Worm (Caenorhabditis elegans) whole organism, L1 larva: Measurements from ENCODE around the gene F18A11.2.

Source experiments
- C16A3.4 ChIP-seq: fragments of 150-350 bp; optimal IDR thresholded peaks from 2 replicates; lab custom pipeline; 2014; ENCODE audit warnings: missing biosample characterization, missing genetic modification characterization
- C34B4.2 ChIP-seq: sonication (generic microtip); optimal IDR thresholded peaks from 2 replicates; lab custom pipeline; 2017; ENCODE audit warnings: mild to moderate bottlenecking, missing genetic modification characterization, missing compliant biosample characterization
- F16B12.6 ChIP-seq: fragments of 150-350 bp; optimal IDR thresholded peaks from 2 replicates; lab custom pipeline; 2014; ENCODE audit warnings: missing biosample characterization, missing genetic modification characterization
- aly-2 ChIP-seq: fragments of 150-350 bp; optimal IDR thresholded peaks from 2 replicates; lab custom pipeline; 2014; ENCODE audit warnings: missing biosample characterization, missing genetic modification characterization
- blmp-1 ChIP-seq: fragments of 150-350 bp; optimal IDR thresholded peaks from 2 replicates; lab custom pipeline; 2014; ENCODE audit warnings: missing biosample characterization, missing genetic modification characterization
- ceh-8 ChIP-seq: fragments of 200-800 bp; sonication (Bioruptor generic); optimal IDR thresholded peaks from 2 replicates; lab custom pipeline; 2018; ENCODE audit warnings: mild to moderate bottlenecking, missing genetic modification characterization, moderate library complexity, missing compliant biosample characterization
- ceh-82 ChIP-seq, 3 experiments: fragments of 150-350 bp in 1 of 3; sonication (generic microtip) in 2 of 3; optimal IDR thresholded peaks; 2 replicates each; lab custom pipeline; 2014 to 2017; ENCODE audit warnings: missing biosample characterization in 3 of 3, missing genetic modification characterization in 3 of 3
- ceh-88 ChIP-seq: fragments of 200-800 bp; sonication (Bioruptor generic); IDR thresholded peaks from 2 replicates; pipeline ENCODE4 v1.3.6; 2022; ENCODE audit warnings: missing genetic modification characterization, missing compliant biosample characterization
- dpl-1 ChIP-seq, 3 experiments: fragments of 150-350 bp in 2 of 3; sonication (generic microtip) in 1 of 3; optimal IDR thresholded peaks; 2 replicates each; lab custom pipeline; 2014 to 2017; ENCODE audit warnings: missing biosample characterization in 3 of 3, missing genetic modification characterization in 3 of 3, missing genetic modification reagents in 3 of 3
- efl-1 ChIP-seq, 4 experiments: fragments of 150-350 bp; optimal IDR thresholded peaks in 3 of 4; peaks in 1 of 4; 1 replicate in 1 of 4; 2 replicates in 3 of 4; lab custom pipeline; 2014; ENCODE audit warnings: missing biosample characterization in 2 of 4, missing genetic modification characterization in 2 of 4, missing genetic modification reagents in 2 of 4
- efl-3 ChIP-seq: fragments of 200-800 bp; sonication (Bioruptor generic); optimal IDR thresholded peaks from 2 replicates; lab custom pipeline; 2018; ENCODE audit warnings: mild to moderate bottlenecking, missing genetic modification characterization, missing compliant biosample characterization
- elt-2 ChIP-seq: sonication (generic microtip); optimal IDR thresholded peaks from 2 replicates; lab custom pipeline; 2016; ENCODE audit warnings: missing genetic modification characterization, mild to moderate bottlenecking, inconsistent platforms, missing compliant biosample characterization, missing genetic modification reagents
- elt-3 ChIP-seq, 6 experiments: fragments of 150-350 bp in 1 of 6; sonication (generic microtip); optimal IDR thresholded peaks; 2 replicates each; lab custom pipeline; 2017 to 2018; ENCODE audit warnings: missing biosample characterization in 6 of 6, missing genetic modification characterization in 6 of 6, inconsistent platforms in 1 of 6
- fkh-4 ChIP-seq: sonication (generic microtip); optimal IDR thresholded peaks from 2 replicates; lab custom pipeline; 2016; ENCODE audit warnings: missing compliant biosample characterization, missing genetic modification characterization, borderline replicate concordance
- irx-1 ChIP-seq: sonication (generic microtip); optimal IDR thresholded peaks from 2 replicates; lab custom pipeline; 2016; ENCODE audit warnings: missing genetic modification characterization, missing compliant biosample characterization
- isw-1 ChIP-seq: fragments of 200-800 bp; sonication (Bioruptor generic); IDR thresholded peaks from 2 replicates; pipeline ENCODE4 v1.3.6; 2022; ENCODE audit warnings: missing genetic modification characterization, missing compliant biosample characterization
- lin-13 ChIP-seq: fragments of 150-350 bp; optimal IDR thresholded peaks from 2 replicates; lab custom pipeline; 2014; ENCODE audit warnings: missing biosample characterization, missing genetic modification reagents, missing genetic modification characterization
- lin-35 ChIP-seq, 2 experiments: fragments of 150-350 bp; optimal IDR thresholded peaks; 2 replicates each; lab custom pipeline; 2014; ENCODE audit warnings: missing biosample characterization in 2 of 2, missing genetic modification characterization in 2 of 2, missing genetic modification reagents in 2 of 2
- lin-39 ChIP-seq: fragments of 150-350 bp; optimal IDR thresholded peaks from 2 replicates; lab custom pipeline; 2014; ENCODE audit warnings: missing biosample characterization, missing genetic modification reagents, missing genetic modification characterization
- mdl-1 ChIP-seq, 2 experiments: fragments of 150-350 bp; optimal IDR thresholded peaks; 2 replicates each; lab custom pipeline; 2014 to 2017; ENCODE audit warnings: missing biosample characterization in 2 of 2, missing genetic modification characterization in 2 of 2, inconsistent platforms in 1 of 2
- mef-2 ChIP-seq: fragments of 150-350 bp; optimal IDR thresholded peaks from 2 replicates; lab custom pipeline; 2014; ENCODE audit warnings: missing biosample characterization, missing genetic modification characterization
- nhr-11 ChIP-seq: fragments of 150-350 bp; optimal IDR thresholded peaks from 2 replicates; lab custom pipeline; 2014; ENCODE audit warnings: missing biosample characterization, missing genetic modification characterization
- nhr-12 ChIP-seq: sonication (generic microtip); optimal IDR thresholded peaks from 2 replicates; lab custom pipeline; 2017; ENCODE audit warnings: missing biosample characterization, missing genetic modification characterization
- nhr-20 ChIP-seq: sonication (generic microtip); optimal IDR thresholded peaks from 2 replicates; lab custom pipeline; 2016; ENCODE audit warnings: mild to moderate bottlenecking, missing genetic modification characterization, missing compliant biosample characterization
- nhr-28 ChIP-seq: fragments of 150-350 bp; optimal IDR thresholded peaks from 2 replicates; lab custom pipeline; 2014; ENCODE audit warnings: missing biosample characterization, missing genetic modification characterization
- nhr-47 ChIP-seq: sonication (generic microtip); optimal IDR thresholded peaks from 2 replicates; lab custom pipeline; 2016; ENCODE audit warnings: mild to moderate bottlenecking, missing genetic modification characterization, moderate library complexity, missing compliant biosample characterization
- nhr-76 ChIP-seq: sonication (generic microtip); optimal IDR thresholded peaks from 2 replicates; lab custom pipeline; 2017; ENCODE audit warnings: missing biosample characterization, missing genetic modification characterization
- nhr-85 ChIP-seq: sonication (generic microtip); peaks from one replicate; lab custom pipeline; 2016; ENCODE audit warnings: missing genetic modification characterization, inconsistent platforms, missing compliant biosample characterization
- pag-3 ChIP-seq: sonication (generic microtip); optimal IDR thresholded peaks from 2 replicates; lab custom pipeline; 2017; ENCODE audit warnings: missing genetic modification characterization, mild to moderate bottlenecking, missing compliant biosample characterization, antibody characterized with exemption, borderline replicate concordance; ENCODE audit not compliant: insufficient read depth
- pax-3 ChIP-seq: fragments of 200-800 bp; sonication (Bioruptor generic); optimal IDR thresholded peaks from 2 replicates; lab custom pipeline; 2018; ENCODE audit warnings: mild to moderate bottlenecking, missing genetic modification characterization, moderate library complexity, missing compliant biosample characterization
- sox-4 ChIP-seq: sonication (generic microtip); optimal IDR thresholded peaks from 2 replicates; lab custom pipeline; 2016; ENCODE audit warnings: missing genetic modification characterization, missing compliant biosample characterization
- sptf-1 ChIP-seq: fragments of 150-350 bp; optimal IDR thresholded peaks from 2 replicates; lab custom pipeline; 2014; ENCODE audit warnings: missing biosample characterization, missing genetic modification characterization
- sup-37 ChIP-seq: fragments of 200-800 bp; sonication (Bioruptor generic); optimal IDR thresholded peaks from 2 replicates; lab custom pipeline; 2018; ENCODE audit warnings: mild to moderate bottlenecking, missing genetic modification characterization, missing compliant biosample characterization
- swsn-7 ChIP-seq: sonication (generic microtip); optimal IDR thresholded peaks from 2 replicates; lab custom pipeline; 2016; ENCODE audit warnings: missing genetic modification characterization, missing compliant biosample characterization
- tbx-2 ChIP-seq: sonication (generic microtip); optimal IDR thresholded peaks from 2 replicates; lab custom pipeline; 2016; ENCODE audit warnings: missing genetic modification characterization, missing compliant biosample characterization
- unc-30 ChIP-seq: sonication (generic microtip); optimal IDR thresholded peaks from 2 replicates; lab custom pipeline; 2017; ENCODE audit warnings: missing biosample characterization, missing genetic modification characterization
- unc-62 ChIP-seq: fragments of 150-350 bp; optimal IDR thresholded peaks from 2 replicates; lab custom pipeline; 2014; ENCODE audit warnings: missing biosample characterization, missing genetic modification reagents, missing genetic modification characterization
- vab-15 ChIP-seq: sonication (generic microtip); optimal IDR thresholded peaks from 2 replicates; lab custom pipeline; 2017; ENCODE audit warnings: missing genotype, mild to moderate bottlenecking, missing genetic modification characterization, missing compliant biosample characterization
- zip-4 ChIP-seq: fragments of 200-800 bp; sonication (Bioruptor generic); optimal IDR thresholded peaks from 2 replicates; lab custom pipeline; 2018; ENCODE audit warnings: mild to moderate bottlenecking, missing genetic modification characterization, moderate library complexity, missing compliant biosample characterization
- ztf-4 ChIP-seq: fragments of 150-350 bp; optimal IDR thresholded peaks from 2 replicates; lab custom pipeline; 2014; ENCODE audit warnings: missing biosample characterization, missing genetic modification characterization

F18A11.2 gene

DNA sequence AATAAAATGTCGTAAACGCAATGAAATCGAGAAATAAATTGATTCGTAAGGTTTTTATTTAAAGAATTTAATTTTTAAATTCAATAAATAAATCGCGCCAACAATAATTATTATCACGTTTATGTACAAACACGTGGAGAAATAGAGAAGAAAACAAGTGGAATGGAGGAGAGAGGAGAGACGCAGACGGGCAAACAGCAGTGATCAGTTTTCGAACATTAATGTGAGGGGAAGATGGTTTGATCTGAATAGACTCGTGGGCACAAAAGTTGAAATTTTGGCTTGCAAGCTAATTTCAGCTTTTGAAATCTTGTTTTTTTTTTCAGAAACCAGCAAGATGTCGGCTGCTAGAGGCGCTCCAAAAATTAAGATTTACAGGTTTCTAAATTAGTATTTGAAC, 35.2 kb upstream of the F18A11.2 start, which contains the start of gene hphd-1 (continued):
- TF ChIP-seq swsn-7 = peak; percentile 29
- TF ChIP-seq C34B4.2 (tag; lab: Kevin White, UChicago) = no peak
- peak; percentile 34 for TF ChIP-seq efl-1 (optimal IDR thresholded peaks at IDR 0.05; lab: Kevin White, UChicago)
- no peak for TF ChIP-seq efl-1 (GFP tag; optimal IDR thresholded peaks at IDR 0.05 in 1 of 2; lab: Kevin White, UChicago)
- no peak for TF ChIP-seq zip-4 (GFP tag; lab: Kevin White, UChicago)
- no peak for TF ChIP-seq sup-37 (GFP tag; lab: Kevin White, UChicago)
- TF ChIP-seq pax-3 (tag; lab: Kevin White, UChicago) = no peak
- no peak for TF ChIP-seq fkh-4
- no peak for TF ChIP-seq ceh-82 (tag; optimal IDR thresholded peaks at IDR 0.05; lab: Kevin White, UChicago)

ce11 chrII:12997413-12997812, 34.1 kb upstream of the F18A11.2 start, which contains the start of gene Y38F1A.7:
TSS of gene Y38F1A.7 (minus strand) at chrII:12997804.
- no peak for TF ChIP-seq C16A3.4 (tag; lab: Kevin White, UChicago)
- TF ChIP-seq, all 84 proteins: peak for 0

DNA sequence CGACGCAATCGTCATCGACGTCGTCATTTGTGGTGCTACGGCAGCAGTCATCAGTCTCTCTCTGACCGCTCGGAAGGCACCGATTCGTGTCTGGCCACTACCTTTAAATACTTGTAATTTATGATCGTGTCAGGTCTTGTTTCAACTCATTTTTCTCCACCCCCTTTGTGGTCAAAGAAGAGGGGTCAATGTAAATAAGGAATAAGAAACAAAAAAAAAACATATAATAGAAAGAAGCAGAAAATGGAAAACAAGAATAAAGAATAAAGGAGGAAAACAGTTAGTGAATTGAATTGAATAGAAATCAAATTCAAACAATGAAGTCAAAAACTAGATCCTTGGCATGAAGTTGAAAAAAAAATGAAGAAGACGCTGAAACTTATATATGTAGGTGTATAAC, 30.7 kb upstream of the F18A11.2 start, which contains the start of gene Y38F1A.8:
Y38F1A.8 (minus strand) TSS at position 101 of the 400 bp plus-strand sequence.
- TF ChIP-seq ceh-8 (GFP tag; lab: Kevin White, UChicago) (no peak), elt-2 (tag; lab: Kevin White, UChicago) (no peak), unc-30 (tag; lab: Kevin White, UChicago) (no peak), aly-2 (tag; lab: Kevin White, UChicago) (no peak), nhr-85 (tag; lab: Kevin White, UChicago) (peak; percentile 26)

- TF ChIP-seq lin-13 (GFP tag; lab: Kevin White, UChicago) (no peak), F16B12.6 (tag; lab: Kevin White, UChicago) (no peak), efl-3 (GFP tag; lab: Kevin White, UChicago) (no peak), C34B4.2 (tag; lab: Kevin White, UChicago) (no peak), blmp-1 (peak; percentile 52), nhr-20 (tag; lab: Kevin White, UChicago) (peak; percentile 27), mdl-1 (tag; optimal IDR thresholded peaks at IDR 0.05; lab: Kevin White, UChicago) (peak in 1 of 2 experiments; percentile 3), ztf-4 (tag; lab: Kevin White, UChicago) (no peak), nhr-76 (tag; lab: Kevin White, UChicago) (no peak), nhr-47 (tag; lab: Kevin White, UChicago) (no peak), pag-3 (tag; lab: Kevin White, UChicago) (no peak), mef-2 (no peak), elt-3 (tag; optimal IDR thresholded peaks at IDR 0.05; lab: Kevin White, UChicago) (peak in 1 of 6 experiments; percentile 48), nhr-28 (tag; lab: Kevin White, UChicago) (no peak), nhr-12 (tag; lab: Kevin White, UChicago) (no peak), pax-3 (tag; lab: Kevin White, UChicago) (no peak), dpl-1 (GFP tag; optimal IDR thresholded peaks at IDR 0.05; lab: Kevin White, UChicago) (no peak), efl-1 (optimal IDR thresholded peaks at IDR 0.05; lab: Kevin White, UChicago) (no peak), efl-1 (GFP tag; optimal IDR thresholded peaks at IDR 0.05 in 1 of 2; lab: Kevin White, UChicago) (peak in 1 of 2 experiments; percentile 94), vab-15 (tag; lab: Kevin White, UChicago) (no peak), nhr-85 (tag; lab: Kevin White, UChicago) (peak; percentile 66)
These were observed 28.3 kb upstream of the F18A11.2 start for ce11 chrII:13003244-13003643.

- TF ChIP-seq pag-3 (tag; lab: Kevin White, UChicago) = no peak
- no peak for TF ChIP-seq sox-4 (tag; lab: Kevin White, UChicago)
- TF ChIP-seq lin-39 = no peak
- TF ChIP-seq efl-1 (optimal IDR thresholded peaks at IDR 0.05; lab: Kevin White, UChicago) = no peak
- no peak for TF ChIP-seq efl-1 (GFP tag; optimal IDR thresholded peaks at IDR 0.05 in 1 of 2; lab: Kevin White, UChicago)
- TF ChIP-seq ceh-88 (GFP tag; lab: Robert Waterston, UW) = no peak
- TF ChIP-seq lin-35 (GFP tag; optimal IDR thresholded peaks at IDR 0.05; lab: Kevin White, UChicago) = peak in 1 of 2 experiments; percentile 1
- TF ChIP-seq ceh-8 (GFP tag; lab: Kevin White, UChicago) = no peak
- no peak for TF ChIP-seq sptf-1 (tag; lab: Kevin White, UChicago)
- TF ChIP-seq tbx-2 (tag; lab: Kevin White, UChicago) = no peak
- TF ChIP-seq isw-1 (GFP tag; lab: Robert Waterston, UW) = no peak
- peak in 5 of 6 experiments; percentile 23 to 79 (median 42) for TF ChIP-seq elt-3 (tag; optimal IDR thresholded peaks at IDR 0.05; lab: Kevin White, UChicago)
- TF ChIP-seq nhr-85 (tag; lab: Kevin White, UChicago) = peak; percentile 89
- no peak for TF ChIP-seq irx-1 (tag; lab: Kevin White, UChicago)
- no peak for TF ChIP-seq unc-62
- no peak for TF ChIP-seq zip-4 (GFP tag; lab: Kevin White, UChicago)
- TF ChIP-seq nhr-11 = no peak
- peak; percentile 1 for TF ChIP-seq lin-13 (GFP tag; lab: Kevin White, UChicago)
- TF ChIP-seq blmp-1 = peak; percentile 88
These were observed 27.2 kb upstream of the F18A11.2 start for ce11 chrII:13004160-13004871.
